Fruit fly (Drosophila melanogaster): Measurements from ENCODE around the gene CG14689.

DNA sequence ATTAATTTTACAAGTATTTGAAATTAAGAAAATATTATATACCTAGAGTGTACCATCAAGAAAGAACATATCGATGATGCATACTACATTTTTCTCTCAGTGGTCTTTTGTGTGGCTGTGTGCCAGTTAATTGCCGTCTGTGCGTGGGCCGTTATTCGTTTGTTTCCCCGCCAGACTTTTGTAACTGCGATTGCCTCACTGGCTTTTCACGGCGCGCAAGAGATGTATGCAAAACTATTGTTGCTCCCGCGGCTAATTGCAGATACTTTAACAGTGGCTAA, 29.4 kb downstream of the CG14689 start:
- TF ChIP-seq CG8478 (optimal IDR thresholded peaks at IDR 0.05), result no peak
- no peak for TF ChIP-seq Dll (optimal IDR thresholded peaks at IDR 0.05)

Measured in whole organism.